Fruit fly (Drosophila melanogaster): ENCODE measurements around the gene CG10646.

Gene CG10646

DNA sequence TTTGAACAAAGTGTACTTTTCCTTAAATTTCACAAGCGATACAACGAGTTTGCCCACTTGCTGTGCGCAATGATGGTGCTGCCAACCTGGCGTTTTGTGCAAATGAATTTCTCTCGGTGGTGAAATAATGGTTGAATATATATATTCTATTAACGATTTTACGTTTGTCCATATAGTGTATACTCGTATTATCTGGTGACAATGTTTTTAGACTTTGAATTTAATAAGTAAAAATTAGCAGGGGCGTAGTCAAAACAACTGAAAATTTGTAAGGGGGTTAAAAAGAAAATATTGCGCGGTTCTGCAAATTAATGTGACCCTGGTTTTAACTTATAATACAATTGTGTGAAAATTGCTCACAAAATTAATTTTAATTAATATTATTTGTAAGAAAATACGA is 20.2 kb upstream of the CG10646 start, which contains the start of the genes ver and Gcn5:
Gene ver (plus strand): TSS at position 47 of the 400 bp plus-strand sequence.
Gene Gcn5 (minus strand): TSS at position 74 of the 400 bp plus-strand sequence.
- TF ChIP-seq CG11456 (GFP tag; IDR thresholded peaks at IDR 0.05): peak; percentile 93
- TF ChIP-seq kah (GFP tag; optimal IDR thresholded peaks at IDR 0.05): peak; percentile 71
- peak; percentile 91 for TF ChIP-seq CG17829 (tag; optimal IDR thresholded peaks at IDR 0.05)
- peak; percentile 11 for TF ChIP-seq da (GFP tag; optimal IDR thresholded peaks at IDR 0.05)
- TF ChIP-seq E2f1 (GFP tag; IDR thresholded peaks at IDR 0.05): peak; percentile 93
- TF ChIP-seq Ada2b (GFP tag; IDR thresholded peaks at IDR 0.05): peak; percentile 92
- peak; percentile 71 for TF ChIP-seq MTF-1 (GFP tag; optimal IDR thresholded peaks at IDR 0.05; ENCODE audit: borderline replicate concordance)
- peak; percentile 73 for TF ChIP-seq NK7.1 (GFP tag; optimal IDR thresholded peaks at IDR 0.05)
- TF ChIP-seq Hsf (GFP tag; optimal IDR thresholded peaks at IDR 0.05): peak; percentile 92
- TF ChIP-seq gsb (GFP tag; IDR thresholded peaks at IDR 0.05): peak; percentile 88
- TF ChIP-seq Nf-YA (GFP tag; IDR thresholded peaks at IDR 0.05): peak; percentile 86
- TF ChIP-seq Dip2 (GFP tag; IDR thresholded peaks at IDR 0.05): peak; percentile 21; the same call in 1 of the 2 replicates
- peak; percentile 93 for TF ChIP-seq Meics (GFP tag; optimal IDR thresholded peaks at IDR 0.05)
- peak; percentile 80 for TF ChIP-seq CG9609 (GFP tag; optimal IDR thresholded peaks at IDR 0.05)
- peak; percentile 65 for TF ChIP-seq CG3065 (GFP tag; optimal IDR thresholded peaks at IDR 0.05)
- peak; percentile 84 for TF ChIP-seq CG1529 (GFP tag; optimal IDR thresholded peaks at IDR 0.05)
- peak; percentile 70 for TF ChIP-seq CG7271 (tag; optimal IDR thresholded peaks at IDR 0.05)
- TF ChIP-seq CG14667 (GFP tag; IDR thresholded peaks at IDR 0.05): peak; percentile 88
- peak; percentile 94 for TF ChIP-seq CG9727 (GFP tag; optimal IDR thresholded peaks at IDR 0.05)
- TF ChIP-seq crp (GFP tag; optimal IDR thresholded peaks at IDR 0.05): peak in 1 of 2 experiments; percentile 65
- TF ChIP-seq CG31365 (tag; optimal IDR thresholded peaks at IDR 0.05): peak; percentile 65
- TF ChIP-seq nerfin-1 (tag; optimal IDR thresholded peaks at IDR 0.05): peak; percentile 82
- TF ChIP-seq toy (GFP tag; IDR thresholded peaks at IDR 0.05): peak; percentile 69; the same call in 1 of the 2 replicates
- peak; percentile 83; the same call in 2 of the 3 replicates for TF ChIP-seq CG3726 (GFP tag; IDR thresholded peaks at IDR 0.05)
- TF ChIP-seq bowl (GFP tag; IDR thresholded peaks at IDR 0.05): peak; percentile 76
- TF ChIP-seq fru (optimal IDR thresholded peaks at IDR 0.05): no peak
- TF ChIP-seq ara (GFP tag; IDR thresholded peaks at IDR 0.05): peak; percentile 89
- peak; percentile 92 for TF ChIP-seq HLH3B (GFP tag; IDR thresholded peaks at IDR 0.05)
- no peak for TF ChIP-seq lov (optimal IDR thresholded peaks at IDR 0.05)
- peak; percentile 90 for TF ChIP-seq lov (GFP tag; IDR thresholded peaks at IDR 0.05)
- TF ChIP-seq bsh (GFP tag; optimal IDR thresholded peaks at IDR 0.05): peak; percentile 83 to 91
- peak; percentile 70 for TF ChIP-seq CG17802 (tag; optimal IDR thresholded peaks at IDR 0.05)
- peak; percentile 87 for TF ChIP-seq CG10979 (tag; optimal IDR thresholded peaks at IDR 0.05)
- peak; percentile 95 for TF ChIP-seq CG32532 (GFP tag; IDR thresholded peaks at IDR 0.05)
- TF ChIP-seq tio (GFP tag; optimal IDR thresholded peaks at IDR 0.05): no peak
- peak; percentile 86 for TF ChIP-seq Usf (GFP tag; optimal IDR thresholded peaks at IDR 0.05)
- TF ChIP-seq p53 (GFP tag; optimal IDR thresholded peaks at IDR 0.05): peak; percentile 27
- TF ChIP-seq CG43689 (GFP tag; IDR thresholded peaks at IDR 0.05): peak; percentile 65; the same call in 1 of the 2 replicates
- TF ChIP-seq seq (GFP tag; IDR thresholded peaks at IDR 0.05): peak; percentile 92
- peak; percentile 89 for TF ChIP-seq CG11093 (GFP tag; IDR thresholded peaks at IDR 0.05)
- peak; percentile 90 for TF ChIP-seq Abd-B (GFP tag; optimal IDR thresholded peaks at IDR 0.05)
- TF ChIP-seq CG13287 (GFP tag; IDR thresholded peaks at IDR 0.05; ENCODE audit: partially characterized antibody): peak; percentile 44; the same call in 1 of the 2 replicates
- TF ChIP-seq CG13894 (tag; optimal IDR thresholded peaks at IDR 0.05): peak; percentile 91
- TF ChIP-seq Xrp1 (GFP tag; IDR thresholded peaks at IDR 0.05): peak; percentile 95
- peak; percentile 81 for TF ChIP-seq CG10543 (GFP tag; optimal IDR thresholded peaks at IDR 0.05)
- peak; percentile 93 for TF ChIP-seq CG32772 (GFP tag; IDR thresholded peaks at IDR 0.05)
- TF ChIP-seq sob (GFP tag; IDR thresholded peaks at IDR 0.05): peak; percentile 94
- peak; percentile 94 for TF ChIP-seq CG34422 (GFP tag; IDR thresholded peaks at IDR 0.05)
- TF ChIP-seq gt (GFP tag; IDR thresholded peaks at IDR 0.05): peak; percentile 77
- peak; percentile 89 for TF ChIP-seq CG16815 (GFP tag; optimal IDR thresholded peaks at IDR 0.05)
- TF ChIP-seq lilli (GFP tag; optimal IDR thresholded peaks at IDR 0.05): peak; percentile 95
- TF ChIP-seq row (GFP tag; IDR thresholded peaks at IDR 0.05): peak; percentile 96
